Worm (Caenorhabditis elegans) whole organism, mixed stage, embryonic: ENCODE data around the gene T09A12.1.

Source experiments
- ces-1 ChIP-seq: fragments of 150-350 bp; optimal IDR thresholded peaks from 2 replicates; lab custom pipeline; 2014; ENCODE audit warnings: missing biosample characterization, missing genetic modification reagents, missing genetic modification characterization
- unc-62 ChIP-seq: fragments of 150-350 bp; optimal IDR thresholded peaks from 2 replicates; lab custom pipeline; 2014; ENCODE audit warnings: missing biosample characterization, missing genetic modification reagents, missing genetic modification characterization

ce11 chrIV:8252856-8253255, 8.6 kb downstream of the T09A12.1 start:
- TF ChIP-seq unc-62 (GFP tag; lab: Kevin White, UChicago) = peak; percentile 64
- TF ChIP-seq ces-1 (GFP tag; lab: Kevin White, UChicago) = peak; percentile 2
